Fruit fly (Drosophila melanogaster) whole organism, embryonic: ENCODE measurements around the gene beta'COP.
A peak's percentile ranks its signal among the peaks of the same experiment; 100 is the strongest.

Experiments
- Bdp1 ChIP-seq: fragments of 200-800 bp; sonication (Bioruptor generic); optimal IDR thresholded peaks from 3 replicates; lab custom pipeline; 2016; ENCODE audit warnings: missing biosample characterization, missing genetic modification characterization
- CG10209 ChIP-seq: fragments of 200-800 bp; sonication (Bioruptor generic); optimal IDR thresholded peaks from 3 replicates; lab custom pipeline; 2017; ENCODE audit warnings: missing biosample characterization, mild to moderate bottlenecking, missing genetic modification characterization, missing genetic modification reagents
- CG10431 ChIP-seq: fragments of 200-800 bp; sonication (Bioruptor generic); optimal IDR thresholded peaks from 3 replicates; lab custom pipeline; 2018; ENCODE audit warnings: missing biosample characterization, mild to moderate bottlenecking, missing genetic modification characterization
- CG10543 ChIP-seq: fragments of 200-800 bp; sonication (Bioruptor generic); optimal IDR thresholded peaks from 3 replicates; lab custom pipeline; 2017; ENCODE audit warnings: missing biosample characterization, mild to moderate bottlenecking, missing genetic modification characterization, moderate library complexity
- CG11695 ChIP-seq: fragments of 200-800 bp; sonication (Bioruptor generic); IDR thresholded peaks from 3 replicates; pipeline ENCODE4 v1.3.6; 2022; ENCODE audit warnings: missing biosample characterization, missing genetic modification characterization
- CG12236 ChIP-seq: fragments of 200-800 bp; sonication (Bioruptor generic); optimal IDR thresholded peaks from 2 replicates; lab custom pipeline; 2016; ENCODE audit warnings: missing biosample characterization, missing genetic modification characterization
- CG14014 ChIP-seq: fragments of 200-800 bp; sonication (Bioruptor generic); IDR thresholded peaks from 2 replicates; pipeline ENCODE4 v1.3.6; 2022; ENCODE audit warnings: missing biosample characterization, missing genetic modification characterization
- CG14050 ChIP-seq: fragments of 200-800 bp; sonication (Bioruptor generic); IDR thresholded peaks from 3 replicates; pipeline ENCODE4 v1.3.6; 2022; ENCODE audit warnings: missing biosample characterization, missing genetic modification characterization
- CG16863 ChIP-seq: fragments of 200-800 bp; sonication (Bioruptor generic); optimal IDR thresholded peaks from 3 replicates; lab custom pipeline; 2016; ENCODE audit warnings: missing biosample characterization, missing genetic modification characterization
- CG17361 ChIP-seq: fragments of 200-800 bp; sonication (Bioruptor generic); IDR thresholded peaks from 3 replicates; pipeline ENCODE4 v1.3.6; 2022; ENCODE audit warnings: missing biosample characterization, missing genetic modification characterization
- CG17385 ChIP-seq: fragments of 200-800 bp; sonication (Bioruptor generic); optimal IDR thresholded peaks from 3 replicates; lab custom pipeline; 2018; ENCODE audit warnings: missing biosample characterization, mild to moderate bottlenecking, missing genetic modification characterization
- CG2875 ChIP-seq: fragments of 200-800 bp; sonication (Bioruptor generic); optimal IDR thresholded peaks from 2 replicates; lab custom pipeline; 2017; ENCODE audit warnings: missing biosample characterization, mild to moderate bottlenecking, missing genetic modification characterization, missing genetic modification reagents
- CG32532 ChIP-seq: fragments of 200-800 bp; sonication (Bioruptor generic); IDR thresholded peaks from 2 replicates; pipeline ENCODE4 v1.3.6; 2022; ENCODE audit warnings: missing biosample characterization, missing genetic modification characterization
- CG33213 ChIP-seq: fragments of 200-800 bp; sonication (Bioruptor generic); optimal IDR thresholded peaks from 3 replicates; lab custom pipeline; 2016; ENCODE audit warnings: missing biosample characterization, missing genetic modification characterization
- CG3995 ChIP-seq: fragments of 200-800 bp; sonication (Bioruptor generic); optimal IDR thresholded peaks from 3 replicates; lab custom pipeline; 2016; ENCODE audit warnings: missing biosample characterization, missing genetic modification characterization
- CG5953 ChIP-seq: fragments of 200-800 bp; sonication (Bioruptor generic); IDR thresholded peaks from 2 replicates; pipeline ENCODE4 v1.3.6; 2022; ENCODE audit warnings: missing biosample characterization, missing genetic modification characterization
- CG7839 ChIP-seq: fragments of 200-800 bp; sonication (Bioruptor generic); optimal IDR thresholded peaks from 3 replicates; lab custom pipeline; 2018; ENCODE audit warnings: missing biosample characterization, mild to moderate bottlenecking, missing genetic modification characterization, moderate library complexity
- CG7963 ChIP-seq: fragments of 200-800 bp; sonication (Bioruptor generic); IDR thresholded peaks from 3 replicates; pipeline ENCODE4 v1.3.6; 2022; ENCODE audit warnings: missing biosample characterization, missing genetic modification characterization; ENCODE audit not compliant: partially characterized antibody
- CG7987 ChIP-seq: fragments of 200-800 bp; sonication (Bioruptor generic); optimal IDR thresholded peaks from 2 replicates; lab custom pipeline; 2018; ENCODE audit warnings: missing biosample characterization, mild to moderate bottlenecking, missing genetic modification characterization, moderate library complexity
- CG8765 ChIP-seq: fragments of 200-800 bp; sonication (Bioruptor generic); IDR thresholded peaks from 2 replicates; pipeline ENCODE4 v1.3.6; 2022; ENCODE audit warnings: missing biosample characterization, missing genetic modification characterization
- CHES-1-like ChIP-seq: fragments of 200-800 bp; sonication (Bioruptor generic); optimal IDR thresholded peaks from 2 replicates; lab custom pipeline; 2016; ENCODE audit warnings: missing biosample characterization, missing genetic modification characterization
- Camta ChIP-seq: fragments of 200-800 bp; sonication (Bioruptor generic); optimal IDR thresholded peaks from 2 replicates; lab custom pipeline; 2016; ENCODE audit warnings: missing biosample characterization, missing genetic modification characterization
- D ChIP-seq, 2 experiments: fragments of 200-800 bp in 1 of 2; fragments of >200 bp in 1 of 2; sonication (Bioruptor generic) in 1 of 2; optimal IDR thresholded peaks; 2 replicates in 1 of 2; 3 replicates in 1 of 2; lab custom pipeline; 2017; ENCODE audit warnings: mild to moderate bottlenecking in 1 of 2, missing biosample characterization in 1 of 2, missing genetic modification characterization in 1 of 2, missing genetic modification reagents in 1 of 2
- Doc3 ChIP-seq: fragments of 200-800 bp; sonication (Bioruptor generic); IDR thresholded peaks from 3 replicates; pipeline ENCODE4 v1.3.6; 2022; ENCODE audit warnings: missing biosample characterization, missing genetic modification characterization; ENCODE audit not compliant: partially characterized antibody
- Dp ChIP-seq: fragments of 200-800 bp; sonication (Bioruptor generic); optimal IDR thresholded peaks from 2 replicates; lab custom pipeline; 2018; ENCODE audit warnings: missing biosample characterization, mild to moderate bottlenecking, missing genetic modification characterization, moderate library complexity
- Elba2 ChIP-seq: fragments of 200-800 bp; sonication (Bioruptor generic); optimal IDR thresholded peaks from 3 replicates; lab custom pipeline; 2016; ENCODE audit warnings: missing biosample characterization, missing genetic modification characterization
- Ets65A ChIP-seq: fragments of 200-800 bp; sonication (Bioruptor generic); peaks from one replicate; lab custom pipeline; 2016; ENCODE audit warnings: missing biosample characterization, missing genetic modification characterization
- HLH3B ChIP-seq: fragments of 200-800 bp; sonication (Bioruptor generic); IDR thresholded peaks from 2 replicates; pipeline ENCODE4 v1.3.6; 2022; ENCODE audit warnings: missing biosample characterization, missing genetic modification characterization
- Max ChIP-seq: fragments of 200-800 bp; sonication (Bioruptor generic); optimal IDR thresholded peaks from 2 replicates; lab custom pipeline; 2016; ENCODE audit warnings: missing biosample characterization, mild to moderate bottlenecking, missing genetic modification characterization
- Meics ChIP-seq: fragments of 200-800 bp; sonication (Bioruptor generic); optimal IDR thresholded peaks from 2 replicates; lab custom pipeline; 2017; ENCODE audit warnings: missing biosample characterization, mild to moderate bottlenecking, missing genetic modification characterization
- Poxn ChIP-seq: fragments of 200-800 bp; sonication (Bioruptor generic); IDR thresholded peaks from 2 replicates; pipeline ENCODE4 v1.3.6; 2022; ENCODE audit warnings: missing biosample characterization, missing genetic modification characterization
- Ravus ChIP-seq: fragments of 200-800 bp; sonication (Bioruptor generic); IDR thresholded peaks from 2 replicates; pipeline ENCODE4 v1.3.6; 2022; ENCODE audit warnings: missing biosample characterization, missing genetic modification characterization
- Rx ChIP-seq: fragments of 200-800 bp; sonication (Bioruptor generic); IDR thresholded peaks from 2 replicates; pipeline ENCODE4 v1.3.6; 2022; ENCODE audit warnings: missing biosample characterization, missing genetic modification characterization
- Usf ChIP-seq: fragments of 200-800 bp; sonication (Bioruptor generic); optimal IDR thresholded peaks from 2 replicates; lab custom pipeline; 2017; ENCODE audit warnings: missing genotype, missing biosample characterization, missing genetic modification characterization
- amos ChIP-seq: fragments of 200-800 bp; sonication (Bioruptor generic); IDR thresholded peaks from 2 replicates; pipeline ENCODE4 v1.3.6; 2022; ENCODE audit warnings: missing biosample characterization, missing genetic modification characterization; ENCODE audit not compliant: partially characterized antibody
- aop ChIP-seq: fragments of 200-800 bp; sonication (Bioruptor generic); IDR thresholded peaks from 2 replicates; pipeline ENCODE4 v1.3.6; 2022; ENCODE audit warnings: missing biosample characterization, missing genetic modification characterization
- btn ChIP-seq: fragments of 200-800 bp; sonication (Bioruptor generic); optimal IDR thresholded peaks from 2 replicates; lab custom pipeline; 2016; ENCODE audit warnings: missing biosample characterization, missing genetic modification characterization
- danr ChIP-seq: fragments of 200-800 bp; sonication (Bioruptor generic); IDR thresholded peaks from 2 replicates; pipeline ENCODE4 v1.3.6; 2022; ENCODE audit warnings: missing biosample characterization, missing genetic modification characterization
- dati ChIP-seq: fragments of 200-800 bp; sonication (Bioruptor generic); IDR thresholded peaks from 2 replicates; pipeline ENCODE4 v1.3.6; 2022; ENCODE audit warnings: missing biosample characterization, missing genetic modification characterization
- dmrt99B ChIP-seq: fragments of 200-800 bp; sonication (Bioruptor generic); optimal IDR thresholded peaks from 2 replicates; lab custom pipeline; 2018; ENCODE audit warnings: missing biosample characterization, mild to moderate bottlenecking, missing genetic modification characterization, moderate library complexity
- eve ChIP-seq, 2 experiments: fragments of >200 bp; optimal IDR thresholded peaks; 2 replicates each; lab custom pipeline; 2017; ENCODE audit warnings: missing biosample characterization in 2 of 2, missing genetic modification characterization in 2 of 2
- grn ChIP-seq: fragments of 200-800 bp; sonication (Bioruptor generic); optimal IDR thresholded peaks from 3 replicates; lab custom pipeline; 2017; ENCODE audit warnings: missing biosample characterization, missing genetic modification characterization
- gsb-n ChIP-seq: fragments of 200-800 bp; sonication (Bioruptor generic); optimal IDR thresholded peaks from 3 replicates; lab custom pipeline; 2018; ENCODE audit warnings: missing biosample characterization, mild to moderate bottlenecking, missing genetic modification characterization
- kah ChIP-seq: fragments of 200-800 bp; sonication (Bioruptor generic); optimal IDR thresholded peaks from 2 replicates; lab custom pipeline; 2018; ENCODE audit warnings: missing biosample characterization, mild to moderate bottlenecking, missing genetic modification characterization
- nerfin-2 ChIP-seq: fragments of 200-800 bp; sonication (Bioruptor generic); IDR thresholded peaks from 2 replicates; pipeline ENCODE4 v1.3.6; 2022; ENCODE audit warnings: missing biosample characterization, missing genetic modification characterization; ENCODE audit not compliant: partially characterized antibody
- pzg ChIP-seq: fragments of 200-800 bp; sonication (Bioruptor generic); optimal IDR thresholded peaks from 3 replicates; lab custom pipeline; 2018; ENCODE audit warnings: missing biosample characterization, mild to moderate bottlenecking, missing genetic modification characterization, moderate library complexity
- vnd ChIP-seq: fragments of 200-800 bp; sonication (Bioruptor generic); IDR thresholded peaks from 3 replicates; pipeline ENCODE4 v1.3.6; 2022; ENCODE audit warnings: missing biosample characterization, missing genetic modification characterization; ENCODE audit not compliant: partially characterized antibody
- wor ChIP-seq: fragments of 200-800 bp; sonication (Bioruptor generic); IDR thresholded peaks from 2 replicates; pipeline ENCODE4 v1.3.6; 2022; ENCODE audit warnings: missing biosample characterization, missing genetic modification characterization

Gene beta'COP

dm6 chr2L:13414525-13415481, 36.1 kb downstream of the beta'COP start, which contains the start of the genes CG16956, CG42784 and CG43850 (continued):
- TF ChIP-seq Max (GFP tag; lab: Kevin White, UChicago) (no peak), CHES-1-like (GFP tag; lab: Kevin White, UChicago) (no peak), Dp (GFP tag; lab: Kevin White, UChicago) (no peak), dmrt99B (peak; percentile 51), Ets65A (GFP tag; lab: Kevin White, UChicago) (peak; percentile 51), CG3995 (GFP tag; lab: Kevin White, UChicago) (no peak), Elba2 (no peak), Poxn (GFP tag; lab: Robert Waterston, UW) (no peak), CG5953 (GFP tag; lab: Robert Waterston, UW) (no peak), CG17385 (GFP tag; lab: Kevin White, UChicago) (peak; percentile 78), CG14014 (GFP tag; lab: Robert Waterston, UW) (no peak), Meics (GFP tag; lab: Kevin White, UChicago) (peak; percentile 87), CG10543 (GFP tag; lab: Kevin White, UChicago) (peak; percentile 83), CG7963 (GFP tag; lab: Robert Waterston, UW) (no peak), CG8765 (no peak), CG11695 (GFP tag; lab: Robert Waterston, UW) (peak; percentile 20; the same call in 1 of the 3 replicates), CG7987 (GFP tag; lab: Kevin White, UChicago) (peak; percentile 86), Doc3 (GFP tag; lab: Robert Waterston, UW) (no peak), CG7839 (tag; lab: Kevin White, UChicago) (peak; percentile 56), aop (GFP tag; lab: Robert Waterston, UW) (no peak), gsb-n (tag; lab: Kevin White, UChicago) (no peak), CG14050 (0 out of 3 replicates have a peak, but pooled peaks have one; percentile 31), Camta (no peak), CG10209 (GFP tag; lab: Kevin White, UChicago) (peak; percentile 45), vnd (GFP tag; lab: Robert Waterston, UW) (no peak), wor (GFP tag; lab: Robert Waterston, UW) (no peak), CG2875 (no peak), Ravus (GFP tag; lab: Robert Waterston, UW) (no peak), Bdp1 (GFP tag; lab: Kevin White, UChicago) (no peak), CG33213 (GFP tag; lab: Kevin White, UChicago) (peak; percentile 30), eve (GFP tag; optimal IDR thresholded peaks at IDR 0.05; lab: Kevin White, UChicago) (no peak), dati (GFP tag; lab: Robert Waterston, UW) (no peak), grn (GFP tag; lab: Kevin White, UChicago) (peak; percentile 1), amos (no peak; the same call in 1 of the 2 replicates), CG12236 (GFP tag; lab: Kevin White, UChicago) (no peak), CG10431 (GFP tag; lab: Kevin White, UChicago) (no peak), D (optimal IDR thresholded peaks at IDR 0.05; lab: Kevin White, UChicago) (no peak), D (GFP tag; optimal IDR thresholded peaks at IDR 0.05; lab: Kevin White, UChicago) (no peak), Rx (GFP tag; lab: Robert Waterston, UW) (no peak), pzg (peak; percentile 19), HLH3B (GFP tag; lab: Robert Waterston, UW) (no peak; the same call in 1 of the 2 replicates), btn (GFP tag; lab: Kevin White, UChicago) (no peak), CG32532 (GFP tag; lab: Robert Waterston, UW) (peak; percentile 47; the same call in 1 of the 2 replicates), kah (GFP tag; lab: Kevin White, UChicago) (peak; percentile 49), Usf (GFP tag; lab: Kevin White, UChicago) (no peak), danr (GFP tag; lab: Robert Waterston, UW) (no peak), CG17361 (GFP tag; lab: Robert Waterston, UW) (no peak), CG16863 (GFP tag; lab: Kevin White, UChicago) (no peak), nerfin-2 (no peak)
